Worm (Caenorhabditis elegans) whole organism, young adult: ENCODE data around the gene osm-1.

Source experiments
- B0019.2 ChIP-seq: fragments of 200-800 bp; sonication (Bioruptor generic); conservative IDR thresholded peaks from 2 replicates; pipeline ENCODE4 v1.3.6; 2022; ENCODE audit warnings: missing genetic modification reagents, missing genetic modification characterization, missing compliant biosample characterization
- B0261.1 ChIP-seq: sonication (generic microtip); optimal IDR thresholded peaks from 2 replicates; lab custom pipeline; 2016; ENCODE audit warnings: mild to moderate bottlenecking, missing genetic modification characterization, moderate library complexity, missing compliant biosample characterization
- F10E7.11 ChIP-seq: sonication (generic microtip); optimal IDR thresholded peaks from 2 replicates; lab custom pipeline; 2017; ENCODE audit warnings: mild to moderate bottlenecking, missing genetic modification characterization, moderate library complexity, missing compliant biosample characterization
- F33H1.4 ChIP-seq: fragments of 200-800 bp; sonication (Bioruptor generic); IDR thresholded peaks from 2 replicates; pipeline ENCODE4 v1.3.6; 2022; ENCODE audit warnings: missing genetic modification reagents, missing genetic modification characterization, missing compliant biosample characterization
- F39B2.1 ChIP-seq: fragments of 200-800 bp; sonication (Bioruptor generic); IDR thresholded peaks from 2 replicates; pipeline ENCODE4 v1.3.6; 2022; ENCODE audit warnings: missing genetic modification reagents, missing genetic modification characterization, missing compliant biosample characterization
- F49E8.2 ChIP-seq: sonication (generic microtip); optimal IDR thresholded peaks from 3 replicates; lab custom pipeline; 2017; ENCODE audit warnings: missing genetic modification characterization, mild to moderate bottlenecking, missing compliant biosample characterization, antibody characterized with exemption, moderate library complexity; ENCODE audit not compliant: insufficient read depth
- F52B5.7 ChIP-seq: sonication (generic microtip); optimal IDR thresholded peaks from 2 replicates; lab custom pipeline; 2016; ENCODE audit warnings: mild to moderate bottlenecking, missing genetic modification characterization, missing compliant biosample characterization
- K11D2.4 ChIP-seq: fragments of 200-800 bp; sonication (Bioruptor generic); IDR thresholded peaks from 2 replicates; pipeline ENCODE4 v1.3.6; 2022; ENCODE audit warnings: missing genetic modification reagents, missing genetic modification characterization, missing compliant biosample characterization
- K12H6.12 ChIP-seq: fragments of 200-800 bp; sonication (Bioruptor generic); optimal IDR thresholded peaks from 2 replicates; lab custom pipeline; 2018; ENCODE audit warnings: mild to moderate bottlenecking, missing genetic modification characterization, missing compliant biosample characterization
- T26A5.8 ChIP-seq: sonication (generic microtip); optimal IDR thresholded peaks from 2 replicates; lab custom pipeline; 2016; ENCODE audit warnings: missing genetic modification characterization, missing compliant biosample characterization
- Y53G8AR.9 ChIP-seq: fragments of 200-800 bp; sonication (Bioruptor generic); conservative IDR thresholded peaks from 2 replicates; pipeline ENCODE4 v1.3.6; 2022; ENCODE audit warnings: missing genetic modification reagents, missing genetic modification characterization, missing compliant biosample characterization
- Y67H2A.10 ChIP-seq: fragments of 200-800 bp; sonication (Bioruptor generic); conservative IDR thresholded peaks from 2 replicates; pipeline ENCODE4 v1.3.6; 2022; ENCODE audit warnings: missing genetic modification reagents, missing genetic modification characterization, missing compliant biosample characterization
- Y79H2A.3 ChIP-seq: fragments of 200-800 bp; sonication (Bioruptor generic); conservative IDR thresholded peaks from 2 replicates; pipeline ENCODE4 v1.3.6; 2022; ENCODE audit warnings: missing genetic modification reagents, missing genetic modification characterization, missing compliant biosample characterization
- ZK185.1 ChIP-seq: sonication (generic microtip); optimal IDR thresholded peaks from 2 replicates; lab custom pipeline; 2016; ENCODE audit warnings: mild to moderate bottlenecking, missing genetic modification characterization, missing compliant biosample characterization; ENCODE audit not compliant: poor library complexity, severe bottlenecking
- ccch-3 ChIP-seq: fragments of 200-800 bp; sonication (Bioruptor generic); optimal IDR thresholded peaks from 2 replicates; lab custom pipeline; 2018; ENCODE audit warnings: mild to moderate bottlenecking, missing genetic modification characterization, missing compliant biosample characterization
- cebp-2 ChIP-seq: fragments of 200-800 bp; sonication (Bioruptor generic); IDR thresholded peaks from 2 replicates; pipeline ENCODE4 v1.3.6; 2022; ENCODE audit warnings: missing genetic modification characterization, missing compliant biosample characterization
- ceh-100 ChIP-seq: fragments of 200-800 bp; sonication (Bioruptor generic); IDR thresholded peaks from 2 replicates; pipeline ENCODE4 v1.3.6; 2022; ENCODE audit warnings: missing genetic modification reagents, missing genetic modification characterization, missing compliant biosample characterization
- efl-1 ChIP-seq: fragments of 150-350 bp; optimal IDR thresholded peaks from 2 replicates; lab custom pipeline; 2014; ENCODE audit warnings: missing biosample characterization, missing genetic modification reagents, missing genetic modification characterization
- egrh-3 ChIP-seq: fragments of 200-800 bp; sonication (Bioruptor generic); IDR thresholded peaks from 2 replicates; pipeline ENCODE4 v1.3.6; 2022; ENCODE audit warnings: missing genetic modification reagents, missing genetic modification characterization, missing compliant biosample characterization
- ekl-4 ChIP-seq: fragments of 200-800 bp; sonication (Bioruptor generic); IDR thresholded peaks from 2 replicates; pipeline ENCODE4 v1.3.6; 2022; ENCODE audit warnings: missing genetic modification reagents, missing genetic modification characterization, missing compliant biosample characterization
- fkh-3 ChIP-seq: sonication (generic microtip); optimal IDR thresholded peaks from 2 replicates; lab custom pipeline; 2016; ENCODE audit warnings: mild to moderate bottlenecking, missing genetic modification characterization, missing compliant biosample characterization
- gei-17 ChIP-seq: fragments of 200-800 bp; sonication (Bioruptor generic); optimal IDR thresholded peaks from 2 replicates; lab custom pipeline; 2018; ENCODE audit warnings: mild to moderate bottlenecking, missing genetic modification characterization, missing compliant biosample characterization
- hlh-26 ChIP-seq: fragments of 200-800 bp; sonication (Bioruptor generic); conservative IDR thresholded peaks from 2 replicates; pipeline ENCODE4 v1.3.6; 2022; ENCODE audit warnings: missing genetic modification reagents, missing genetic modification characterization, missing compliant biosample characterization
- hmg-20 ChIP-seq: fragments of 200-800 bp; sonication (Bioruptor generic); IDR thresholded peaks from 2 replicates; pipeline ENCODE4 v1.3.6; 2022; ENCODE audit warnings: missing genetic modification reagents, missing genetic modification characterization, missing compliant biosample characterization
- hrde-1 ChIP-seq: sonication (generic microtip); optimal IDR thresholded peaks from 2 replicates; lab custom pipeline; 2016; ENCODE audit warnings: missing genetic modification characterization, mild to moderate bottlenecking, missing compliant biosample characterization, moderate library complexity, missing genotype, missing genetic modification reagents, borderline replicate concordance
- hsf-1 ChIP-seq: fragments of 200-800 bp; sonication (Bioruptor generic); IDR thresholded peaks from 2 replicates; pipeline ENCODE4 v1.3.6; 2022; ENCODE audit warnings: missing genetic modification reagents, missing genetic modification characterization, missing compliant biosample characterization
- let-526 ChIP-seq: fragments of 200-800 bp; sonication (Bioruptor generic); IDR thresholded peaks from 2 replicates; pipeline ENCODE4 v1.3.6; 2022; ENCODE audit warnings: missing genetic modification reagents, missing genetic modification characterization, missing compliant biosample characterization
- let-607 ChIP-seq, 2 experiments: fragments of 200-800 bp in 1 of 2; sonication (Bioruptor generic) in 1 of 2; sonication (generic microtip) in 1 of 2; optimal IDR thresholded peaks; 2 replicates each; lab custom pipeline; 2016 to 2018; ENCODE audit warnings: mild to moderate bottlenecking in 2 of 2, missing compliant biosample characterization in 2 of 2, missing genetic modification characterization in 2 of 2, moderate library complexity in 2 of 2, missing genotype in 1 of 2
- lsy-27 ChIP-seq: sonication (generic microtip); optimal IDR thresholded peaks from 2 replicates; lab custom pipeline; 2017; ENCODE audit warnings: missing genetic modification characterization, mild to moderate bottlenecking, missing compliant biosample characterization, antibody characterized with exemption, missing genotype, borderline replicate concordance; ENCODE audit not compliant: insufficient read depth
- nfya-1 ChIP-seq: sonication (generic microtip); optimal IDR thresholded peaks from 2 replicates; lab custom pipeline; 2017; ENCODE audit warnings: antibody characterized with exemption, missing compliant biosample characterization, missing genetic modification characterization, borderline replicate concordance; ENCODE audit not compliant: insufficient read depth
- nfyb-1 ChIP-seq: fragments of 200-800 bp; sonication (Bioruptor generic); IDR thresholded peaks from 2 replicates; pipeline ENCODE4 v1.3.6; 2022; ENCODE audit warnings: missing genetic modification reagents, missing genetic modification characterization, missing compliant biosample characterization
- nhr-120 ChIP-seq: fragments of 200-800 bp; sonication (Bioruptor generic); IDR thresholded peaks from 2 replicates; pipeline ENCODE4 v1.3.6; 2022; ENCODE audit warnings: missing genetic modification characterization, missing compliant biosample characterization
- nhr-179 ChIP-seq: sonication (generic microtip); optimal IDR thresholded peaks from 2 replicates; lab custom pipeline; 2016; ENCODE audit warnings: mild to moderate bottlenecking, missing genetic modification characterization, missing compliant biosample characterization
- nhr-27 ChIP-seq: fragments of 200-800 bp; sonication (Bioruptor generic); optimal IDR thresholded peaks from 2 replicates; lab custom pipeline; 2018; ENCODE audit warnings: mild to moderate bottlenecking, missing genetic modification characterization, moderate library complexity, missing compliant biosample characterization
- pha-4 ChIP-seq: fragments of 150-350 bp; sonication (generic microtip); optimal IDR thresholded peaks from 2 replicates; lab custom pipeline; 2014; ENCODE audit warnings: missing biosample characterization, missing genetic modification reagents, missing genetic modification characterization
- sea-2 ChIP-seq: fragments of 200-800 bp; sonication (Bioruptor generic); IDR thresholded peaks from 2 replicates; pipeline ENCODE4 v1.3.6; 2022; ENCODE audit warnings: missing genetic modification characterization, missing compliant biosample characterization
- snpc-4 ChIP-seq, 5 experiments: fragments of 150-350 bp in 1 of 5; sonication (generic microtip) in 4 of 5; optimal IDR thresholded peaks; 2 replicates each; lab custom pipeline; 2014 to 2018; ENCODE audit warnings: missing genetic modification characterization in 5 of 5, missing biosample characterization in 3 of 5, antibody characterized with exemption in 2 of 5, mild to moderate bottlenecking in 2 of 5, missing compliant biosample characterization in 2 of 5, missing genotype in 2 of 5, moderate library complexity in 2 of 5, missing genetic modification reagents in 1 of 5
- tbp1 ChIP-seq: fragments of 200-800 bp; sonication (Bioruptor generic); optimal IDR thresholded peaks from 2 replicates; lab custom pipeline; 2018; ENCODE audit warnings: mild to moderate bottlenecking, missing genetic modification characterization, missing compliant biosample characterization
- tbx-9 ChIP-seq: sonication (generic microtip); optimal IDR thresholded peaks from 2 replicates; lab custom pipeline; 2016; ENCODE audit warnings: borderline replicate concordance, missing genetic modification characterization, inconsistent platforms, missing compliant biosample characterization
- tlf-1 ChIP-seq: fragments of 200-800 bp; sonication (Bioruptor generic); optimal IDR thresholded peaks from 2 replicates; lab custom pipeline; 2018; ENCODE audit warnings: mild to moderate bottlenecking, missing genetic modification characterization, missing compliant biosample characterization
- unc-130 ChIP-seq: sonication (generic microtip); optimal IDR thresholded peaks from 2 replicates; lab custom pipeline; 2016; ENCODE audit warnings: missing genetic modification reagents, missing genetic modification characterization, missing compliant biosample characterization
- zfh-2 ChIP-seq: fragments of 200-800 bp; sonication (Bioruptor generic); conservative IDR thresholded peaks from 2 replicates; pipeline ENCODE4 v1.3.6; 2022; ENCODE audit warnings: missing genetic modification reagents, missing genetic modification characterization, missing compliant biosample characterization
- zim-3 ChIP-seq: sonication (generic microtip); optimal IDR thresholded peaks from 2 replicates; lab custom pipeline; 2017; ENCODE audit warnings: mild to moderate bottlenecking, missing genetic modification characterization, moderate library complexity, missing compliant biosample characterization
- ztf-25 ChIP-seq: fragments of 200-800 bp; sonication (Bioruptor generic); IDR thresholded peaks from 2 replicates; pipeline ENCODE4 v1.3.6; 2022; ENCODE audit warnings: missing genetic modification reagents, missing genetic modification characterization, missing compliant biosample characterization

Gene osm-1

DNA sequence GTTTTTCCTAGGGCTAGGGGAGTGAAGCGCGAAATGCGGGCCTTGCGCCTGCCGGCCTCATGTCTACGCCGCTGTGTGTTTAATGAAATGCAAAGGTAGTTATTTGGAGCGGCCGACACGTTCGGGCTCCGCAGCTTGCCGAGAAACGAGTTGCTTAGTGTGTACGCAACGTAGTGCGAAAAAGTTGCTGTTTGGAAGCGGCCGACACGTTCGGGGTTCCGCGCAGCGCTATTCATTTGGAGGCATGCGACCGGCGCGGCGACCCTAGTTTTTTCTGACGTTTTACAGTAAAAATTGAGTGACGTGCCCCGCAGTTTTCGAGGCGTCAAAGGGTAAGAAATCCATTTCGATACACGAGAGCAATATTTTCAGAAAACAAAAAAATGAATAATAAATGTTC, 5.2 kb downstream of the osm-1 start (continued):
- TF ChIP-seq ZK185.1 (tag; lab: Kevin White, UChicago), result no peak
- TF ChIP-seq nhr-179, result no peak
- TF ChIP-seq fkh-3 (tag; lab: Kevin White, UChicago), result no peak
- TF ChIP-seq F49E8.2 (tag; lab: Kevin White, UChicago), result no peak
- TF ChIP-seq nfyb-1, result no peak
- no peak for TF ChIP-seq zim-3 (tag; lab: Kevin White, UChicago)
- TF ChIP-seq F10E7.11 (tag; lab: Kevin White, UChicago), result no peak
- TF ChIP-seq K11D2.4 (GFP tag; lab: Robert Waterston, UW), result no peak
- no peak for TF ChIP-seq efl-1
- no peak for TF ChIP-seq nhr-27 (tag; lab: Kevin White, UChicago)
- TF ChIP-seq ccch-3 (GFP tag; lab: Kevin White, UChicago), result no peak
- TF ChIP-seq ekl-4 (GFP tag; lab: Robert Waterston, UW), result no peak
- TF ChIP-seq zfh-2 (GFP tag; lab: Robert Waterston, UW), result peak; percentile 57
- TF ChIP-seq egrh-3 (GFP tag; lab: Robert Waterston, UW), result no peak
- no peak for TF ChIP-seq tbx-9 (tag; lab: Kevin White, UChicago)
- no peak for TF ChIP-seq hsf-1 (GFP tag; lab: Robert Waterston, UW)
- TF ChIP-seq F33H1.4 (GFP tag; lab: Robert Waterston, UW), result no peak
- TF ChIP-seq ztf-25 (GFP tag; lab: Robert Waterston, UW), result no peak

- no peak for TF ChIP-seq ceh-100 (GFP tag; lab: Robert Waterston, UW)
- TF ChIP-seq Y53G8AR.9 (GFP tag; lab: Robert Waterston, UW), result no peak
- TF ChIP-seq Y79H2A.3, result no peak
- no peak for TF ChIP-seq pha-4 (tag; lab: Kevin White, UChicago)
- TF ChIP-seq zim-3 (tag; lab: Kevin White, UChicago), result no peak
- TF ChIP-seq nhr-120, result no peak
- TF ChIP-seq F39B2.1 (GFP tag; lab: Robert Waterston, UW), result no peak
- no peak for TF ChIP-seq sea-2 (GFP tag; lab: Robert Waterston, UW)
- no peak for TF ChIP-seq unc-130
- no peak for TF ChIP-seq fkh-3 (tag; lab: Kevin White, UChicago)
- TF ChIP-seq snpc-4 (GFP tag; optimal IDR thresholded peaks at IDR 0.05; lab: Kevin White, UChicago), result no peak
- no peak for TF ChIP-seq snpc-4 (tag; optimal IDR thresholded peaks at IDR 0.05; lab: Kevin White, UChicago)
- TF ChIP-seq hrde-1, result no peak
- no peak for TF ChIP-seq tbp1 (GFP tag; lab: Kevin White, UChicago)
- no peak for TF ChIP-seq F33H1.4 (GFP tag; lab: Robert Waterston, UW)
- no peak for TF ChIP-seq B0019.2 (GFP tag; lab: Robert Waterston, UW)
- TF ChIP-seq T26A5.8 (tag; lab: Kevin White, UChicago), result no peak
These were observed 5.7 kb downstream of the osm-1 start for ce11 chrX:16546135-16546534.

- TF ChIP-seq nfya-1 (tag; lab: Kevin White, UChicago) (no peak), tbx-9 (tag; lab: Kevin White, UChicago) (no peak), B0261.1 (tag; lab: Kevin White, UChicago) (no peak), hmg-20 (GFP tag; lab: Robert Waterston, UW) (no peak), cebp-2 (GFP tag; lab: Robert Waterston, UW) (no peak), pha-4 (tag; lab: Kevin White, UChicago) (no peak), tbp1 (GFP tag; lab: Kevin White, UChicago) (no peak), tlf-1 (no peak), fkh-3 (tag; lab: Kevin White, UChicago) (no peak), hlh-26 (no peak), let-607 (tag; optimal IDR thresholded peaks at IDR 0.05; lab: Kevin White, UChicago) (no peak), F52B5.7 (tag; lab: Kevin White, UChicago) (no peak), lsy-27 (tag; lab: Kevin White, UChicago) (no peak), K12H6.12 (tag; lab: Kevin White, UChicago) (no peak), let-526 (no peak), gei-17 (GFP tag; lab: Kevin White, UChicago) (no peak), Y67H2A.10 (no peak)
These were observed 7.8 kb downstream of the osm-1 start for ce11 chrX:16548290-16548689.
